Fruit fly (Drosophila melanogaster): ENCODE measurements around the gene DNaseII.

The DNaseII gene

DNA sequence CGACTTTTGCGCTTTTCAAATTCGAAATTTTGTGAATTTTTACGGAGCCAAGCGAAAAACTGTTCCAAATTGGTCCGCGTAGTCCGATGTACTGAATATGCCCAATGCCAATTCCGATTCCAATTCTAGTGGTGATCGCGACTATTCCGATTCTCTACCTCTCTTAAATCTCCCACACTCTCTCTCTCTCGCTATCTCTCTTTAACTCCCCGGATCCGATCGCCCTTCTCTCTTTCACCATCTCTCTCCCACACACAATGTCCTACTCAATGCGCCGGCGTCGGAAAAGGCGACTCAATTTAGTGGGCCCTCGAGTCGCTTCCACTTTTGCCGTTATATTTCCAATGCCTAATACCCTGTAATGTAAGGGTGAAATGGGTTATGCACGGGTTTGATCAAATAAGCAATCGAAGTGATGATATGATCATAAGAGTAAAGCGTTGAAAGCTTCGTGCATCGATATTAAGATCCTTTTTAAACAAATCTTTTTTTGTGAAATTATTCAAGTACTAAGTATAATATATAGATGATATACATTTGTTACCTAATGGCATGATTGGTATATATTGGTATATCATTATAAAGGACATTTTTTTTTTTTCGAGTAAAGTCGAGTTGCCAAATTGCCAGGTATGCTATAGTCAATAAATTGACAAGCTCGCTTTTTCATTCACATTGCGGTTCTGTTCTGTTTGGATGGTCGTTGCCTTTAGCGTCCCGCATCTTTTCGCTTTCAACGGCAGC, 30.3 kb downstream of the DNaseII start:
- no peak for TF ChIP-seq ttk (optimal IDR thresholded peaks at IDR 0.05)
- TF ChIP-seq Myc (optimal IDR thresholded peaks at IDR 0.05): no peak
- no peak for TF ChIP-seq insv (optimal IDR thresholded peaks at IDR 0.05)
- TF ChIP-seq Sin3A (optimal IDR thresholded peaks at IDR 0.05): no peak
- no peak for TF ChIP-seq h (optimal IDR thresholded peaks at IDR 0.05)
- TF ChIP-seq psq (optimal IDR thresholded peaks at IDR 0.05): no peak

dm6 chr3R:18050016-18050556, 30.9 kb downstream of the DNaseII start:
- no peak for TF ChIP-seq psq (optimal IDR thresholded peaks at IDR 0.05)

DNA sequence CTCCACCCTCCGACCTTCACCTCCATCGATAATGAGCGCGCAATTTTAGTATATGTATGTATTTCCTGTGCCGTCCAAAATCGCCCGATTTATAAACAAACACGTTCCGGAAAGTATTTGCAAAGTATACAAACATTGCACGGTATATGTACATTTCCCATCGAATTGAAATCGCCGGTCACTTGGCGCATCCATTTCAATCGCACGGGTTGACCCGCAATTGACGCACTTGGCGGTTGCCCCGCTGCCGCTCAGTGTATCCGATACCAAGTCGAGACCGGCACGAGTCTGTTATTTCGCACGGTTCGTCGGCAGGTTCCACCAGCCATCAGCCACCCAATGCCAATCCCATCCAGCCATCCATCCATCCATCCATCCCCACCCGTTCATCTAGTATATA, 31.4 kb downstream of the DNaseII start:
- TF ChIP-seq Sin3A (optimal IDR thresholded peaks at IDR 0.05): no peak
- TF ChIP-seq Myc (optimal IDR thresholded peaks at IDR 0.05): no peak
- no peak for TF ChIP-seq psq (optimal IDR thresholded peaks at IDR 0.05)
- TF ChIP-seq h (optimal IDR thresholded peaks at IDR 0.05): no peak
- no peak for TF ChIP-seq insv (optimal IDR thresholded peaks at IDR 0.05)
- TF ChIP-seq ttk (optimal IDR thresholded peaks at IDR 0.05): no peak

DNA sequence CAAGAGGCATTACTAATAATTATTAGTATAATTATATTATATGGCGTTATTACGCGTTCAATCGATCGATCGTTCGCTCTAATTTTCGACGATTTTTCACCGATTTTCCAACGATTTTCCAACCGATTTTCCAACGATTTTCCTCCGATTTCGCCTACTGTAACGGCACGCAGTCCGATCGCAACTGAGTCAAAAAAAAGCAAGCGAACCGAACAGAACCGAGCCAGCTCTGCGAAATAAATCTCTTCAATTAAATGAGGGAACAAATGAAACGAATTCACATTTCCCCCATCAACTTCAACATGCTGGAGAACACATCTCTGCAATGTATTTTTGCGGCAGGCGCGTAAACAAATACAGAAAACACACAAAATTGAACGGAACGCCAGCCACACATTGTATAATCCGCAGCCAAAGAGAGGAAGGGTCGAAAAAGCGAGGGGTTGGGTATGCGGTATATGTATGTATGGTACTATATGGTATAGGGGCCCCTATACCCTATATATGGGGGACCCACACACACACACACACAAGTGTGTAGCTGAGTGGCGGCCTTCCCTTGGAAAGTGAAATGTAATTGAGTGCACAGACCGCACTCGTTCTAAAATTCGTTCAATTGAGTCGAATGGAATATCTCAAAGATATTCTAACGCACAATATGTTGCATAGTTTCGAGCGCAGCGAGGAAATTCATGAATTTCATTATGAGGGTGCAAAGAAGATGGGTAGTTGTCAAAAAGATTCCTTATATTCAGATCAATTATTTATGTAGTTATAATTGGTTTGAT, 33.8 kb downstream of the DNaseII start, which contains the start of gene htl:
Gene htl, minus strand, starts transcription at position 186 of the 788 bp plus-strand sequence.
- no peak for TF ChIP-seq insv (optimal IDR thresholded peaks at IDR 0.05)
- TF ChIP-seq Sin3A (optimal IDR thresholded peaks at IDR 0.05): no peak
- TF ChIP-seq h (optimal IDR thresholded peaks at IDR 0.05): no peak
- no peak for TF ChIP-seq Myc (optimal IDR thresholded peaks at IDR 0.05)
- no peak for TF ChIP-seq ttk (optimal IDR thresholded peaks at IDR 0.05)
- TF ChIP-seq psq (optimal IDR thresholded peaks at IDR 0.05): no peak

DNA sequence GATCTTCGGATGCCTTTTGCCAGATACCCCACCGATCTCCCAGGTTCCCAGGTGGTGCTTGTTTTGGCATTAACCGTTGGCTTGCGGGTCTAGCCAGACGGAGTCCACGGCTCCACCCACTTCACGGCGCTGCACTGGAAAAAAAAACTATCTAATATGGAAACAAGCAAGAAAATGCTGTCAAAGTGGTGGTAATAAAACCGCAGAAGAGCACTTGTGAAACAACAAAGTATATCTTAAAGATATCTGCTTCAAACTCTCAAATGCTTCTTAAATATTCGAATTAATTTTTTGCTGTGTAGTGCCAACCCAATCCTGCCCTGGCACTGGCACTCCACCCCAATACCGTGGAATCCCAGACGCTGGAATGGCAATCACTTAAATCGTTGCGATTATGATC, 39.2 kb downstream of the DNaseII start:
- TF ChIP-seq Myc (optimal IDR thresholded peaks at IDR 0.05): no peak
- no peak for TF ChIP-seq ttk (optimal IDR thresholded peaks at IDR 0.05)
- TF ChIP-seq psq (optimal IDR thresholded peaks at IDR 0.05): no peak

DNA sequence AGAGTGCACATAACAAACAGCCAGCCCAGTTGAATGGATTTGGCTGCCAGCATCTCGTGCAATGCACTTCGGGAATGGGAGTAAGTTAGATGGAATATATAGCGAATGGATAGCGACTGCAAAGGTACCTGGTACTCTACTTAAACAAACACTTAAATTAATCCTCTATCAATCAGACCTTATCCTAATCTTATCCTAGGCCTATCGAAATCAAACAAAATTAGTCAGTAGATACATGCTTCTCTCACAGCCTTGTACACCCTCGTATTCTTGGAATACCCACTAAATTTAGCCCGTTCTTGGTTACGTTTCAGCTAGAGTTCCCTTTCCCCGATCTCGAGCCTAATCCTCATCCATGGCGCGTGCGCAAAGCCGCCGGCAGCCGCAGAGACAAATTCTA, 41.4 kb downstream of the DNaseII start:
- no peak for TF ChIP-seq psq (optimal IDR thresholded peaks at IDR 0.05)

- TF ChIP-seq h (optimal IDR thresholded peaks at IDR 0.05) (no peak), Sin3A (optimal IDR thresholded peaks at IDR 0.05) (no peak), Myc (optimal IDR thresholded peaks at IDR 0.05) (no peak), psq (optimal IDR thresholded peaks at IDR 0.05) (no peak), insv (optimal IDR thresholded peaks at IDR 0.05) (no peak), ttk (optimal IDR thresholded peaks at IDR 0.05) (no peak)
Measured at dm6 chr3R:18063168-18063792, 44.1 kb downstream of the DNaseII start.

DNA sequence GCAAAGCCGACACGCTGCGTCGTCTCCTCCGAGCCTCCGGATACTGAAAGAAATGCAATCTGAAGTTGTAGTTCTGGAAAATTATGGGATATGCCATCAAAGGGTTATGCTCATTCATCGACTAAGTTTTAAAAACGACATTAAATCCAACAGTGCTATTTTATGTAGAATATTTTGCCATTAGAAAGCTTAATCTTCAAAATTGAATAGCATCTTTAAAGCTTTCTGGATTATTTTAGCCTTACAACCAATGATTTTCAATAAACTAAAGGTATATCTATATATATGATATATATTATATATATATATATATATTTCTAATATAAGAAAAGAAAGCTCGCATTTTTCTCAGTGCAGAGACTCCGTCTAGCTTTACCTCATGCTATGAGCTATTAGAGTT, 45.2 kb downstream of the DNaseII start:
- no peak for TF ChIP-seq ttk (optimal IDR thresholded peaks at IDR 0.05)

dm6 chr3R:18067930-18068329, 48.8 kb downstream of the DNaseII start:
- TF ChIP-seq insv (optimal IDR thresholded peaks at IDR 0.05) (no peak), Sin3A (optimal IDR thresholded peaks at IDR 0.05) (no peak), Myc (optimal IDR thresholded peaks at IDR 0.05) (no peak), ttk (optimal IDR thresholded peaks at IDR 0.05) (no peak), psq (optimal IDR thresholded peaks at IDR 0.05) (no peak), h (optimal IDR thresholded peaks at IDR 0.05) (no peak)
